5 fruit fly cellular contexts compared by ENCODE assay signal in the genomic region with DNA sequence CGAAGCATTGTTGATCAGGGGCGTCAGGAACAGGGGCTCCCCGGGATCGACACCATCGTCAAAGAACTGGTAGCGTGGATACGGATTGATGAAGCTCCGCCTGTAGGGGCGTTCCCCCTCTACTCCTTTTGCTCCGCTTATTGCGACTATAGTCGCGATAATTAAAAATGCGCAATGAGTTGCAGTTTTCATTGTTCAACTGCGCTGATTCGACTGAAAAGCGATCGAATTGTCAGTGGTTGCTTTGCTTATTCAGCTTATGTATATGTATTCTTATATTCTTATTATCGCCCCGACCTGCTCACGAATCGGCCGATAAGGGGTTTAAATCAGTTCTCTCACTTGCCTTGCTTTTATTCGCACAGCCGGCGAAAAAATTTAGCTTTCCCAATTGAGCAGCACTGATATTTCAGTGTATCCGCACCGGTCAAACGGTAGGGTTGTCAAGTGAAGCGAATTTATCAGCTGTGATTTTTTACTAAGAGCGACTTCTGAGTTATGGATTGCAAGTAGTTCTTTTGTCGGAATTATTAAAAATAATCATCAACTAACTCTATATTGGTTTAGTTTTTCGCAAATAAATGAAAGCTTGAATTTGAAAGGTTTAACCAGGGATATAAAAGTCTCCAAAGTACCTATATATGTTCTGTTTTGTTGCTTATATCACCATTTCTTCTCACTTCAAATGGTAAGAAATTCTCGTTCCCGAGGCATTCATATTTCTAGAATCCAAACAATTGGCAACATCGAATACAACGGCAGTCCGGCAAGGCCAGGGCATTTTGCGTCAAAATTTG.
A peak's percentile ranks its signal among the peaks of the same experiment; 100 is the strongest.
TF ChIP-seq lines count a peak whose summit lies in the region.

A gene (minus strand): TSS at position 415 of the 797 bp plus-strand sequence.
A gene (plus strand): TSS at position 518 of the 797 bp plus-strand sequence.

TF ChIP-seq in whole organism, adult, 20 proteins besides CTCF, POLR2A, EP300 and RAD21 (continued from another document):
- TF ChIP-seq CG33017 (tag; optimal IDR thresholded peaks at IDR 0.05; lab: Kevin White, UChicago) (peak; percentile 72), kay (GFP tag; lab: Kevin White, UChicago; ENCODE audit: borderline replicate concordance) (no peak), pad (GFP tag; optimal IDR thresholded peaks at IDR 0.05; lab: Kevin White, UChicago) (peak; percentile 69), tj (GFP tag; optimal IDR thresholded peaks at IDR 0.05; lab: Kevin White, UChicago) (peak; percentile 99), CG14711 (tag; optimal IDR thresholded peaks at IDR 0.05; lab: Kevin White, UChicago) (peak; percentile 97)

TF ChIP-seq in whole organism, embryonic, 481 proteins besides CTCF, POLR2A, EP300 and RAD21 (continued from another document and continues in another):
- TF ChIP-seq Atf3 (GFP tag; optimal IDR thresholded peaks at IDR 0.05; lab: Kevin White, UChicago), result peak; percentile 55
- TF ChIP-seq wdn (GFP tag; IDR thresholded peaks at IDR 0.05; lab: Robert Waterston, UW), result no peak
- peak; percentile 22; the same call in 1 of the 2 replicates for TF ChIP-seq gt (GFP tag; IDR thresholded peaks at IDR 0.05; lab: Robert Waterston, UW)
- no peak for TF ChIP-seq Opbp (GFP tag; IDR thresholded peaks at IDR 0.05; lab: Robert Waterston, UW; ENCODE audit: partially characterized antibody)
- TF ChIP-seq ftz-f1 (GFP tag; optimal IDR thresholded peaks at IDR 0.05; lab: Kevin White, UChicago), result no peak
- peak; percentile 34 for TF ChIP-seq CG13123 (GFP tag; optimal IDR thresholded peaks at IDR 0.05; lab: Kevin White, UChicago)
- TF ChIP-seq CG12299 (tag; optimal IDR thresholded peaks at IDR 0.05; lab: Kevin White, UChicago), result no peak
- no peak for TF ChIP-seq Trl (optimal IDR thresholded peaks at IDR 0.05; lab: Kevin White, UChicago)
- TF ChIP-seq Trl (GFP tag; optimal IDR thresholded peaks at IDR 0.05; lab: Kevin White, UChicago), result peak; percentile 77
- TF ChIP-seq wor (GFP tag; IDR thresholded peaks at IDR 0.05; lab: Robert Waterston, UW), result peak; percentile 40; the same call in 1 of the 2 replicates
- TF ChIP-seq TFAM (GFP tag; optimal IDR thresholded peaks at IDR 0.05; lab: Kevin White, UChicago), result no peak
- TF ChIP-seq CG12155 (GFP tag; optimal IDR thresholded peaks at IDR 0.05; lab: Kevin White, UChicago), result peak; percentile 72
- peak; percentile 75 for TF ChIP-seq Side (GFP tag; optimal IDR thresholded peaks at IDR 0.05; lab: Kevin White, UChicago)
- no peak for TF ChIP-seq hbn (GFP tag; IDR thresholded peaks at IDR 0.05; lab: Robert Waterston, UW; ENCODE audit: partially characterized antibody)
- TF ChIP-seq tup (GFP tag; optimal IDR thresholded peaks at IDR 0.05; lab: Kevin White, UChicago), result peak; percentile 36
- peak; percentile 45 for TF ChIP-seq NC2α (GFP tag; optimal IDR thresholded peaks at IDR 0.05; lab: Kevin White, UChicago)
- TF ChIP-seq CG10543 (GFP tag; optimal IDR thresholded peaks at IDR 0.05; lab: Kevin White, UChicago), result peak; percentile 83
- peak; percentile 58; the same call in 1 of the 2 replicates for TF ChIP-seq cas (GFP tag; IDR thresholded peaks at IDR 0.05; lab: Robert Waterston, UW)
- TF ChIP-seq CG8765 (GFP tag; IDR thresholded peaks at IDR 0.05; lab: Robert Waterston, UW), result peak; percentile 53
- TF ChIP-seq C15 (GFP tag; IDR thresholded peaks at IDR 0.05; lab: Robert Waterston, UW), result no peak
- peak; percentile 74 for TF ChIP-seq dm (GFP tag; optimal IDR thresholded peaks at IDR 0.05; lab: Kevin White, UChicago)
- TF ChIP-seq dan (GFP tag; IDR thresholded peaks at IDR 0.05; lab: Robert Waterston, UW), result no peak
- peak; percentile 91 for TF ChIP-seq CG15514 (GFP tag; optimal IDR thresholded peaks at IDR 0.05; lab: Kevin White, UChicago)
- TF ChIP-seq ash1 (GFP tag; optimal IDR thresholded peaks at IDR 0.05; lab: Kevin White, UChicago), result no peak
- TF ChIP-seq sim (GFP tag; IDR thresholded peaks at IDR 0.05; lab: Robert Waterston, UW), result peak; percentile 17; the same call in 1 of the 2 replicates
- peak; percentile 6; the same call in 1 of the 2 replicates for TF ChIP-seq Taf1 (GFP tag; IDR thresholded peaks at IDR 0.05; lab: Robert Waterston, UW)
- TF ChIP-seq CG1529 (GFP tag; optimal IDR thresholded peaks at IDR 0.05; lab: Kevin White, UChicago), result peak; percentile 51
- no peak for TF ChIP-seq da (GFP tag; optimal IDR thresholded peaks at IDR 0.05; lab: Kevin White, UChicago)

TF ChIP-seq in whole organism, prepupa, 60 proteins besides CTCF, POLR2A, EP300 and RAD21 (continued from another document and continues in another):
- TF ChIP-seq Eip78C (GFP tag; lab: Kevin White, UChicago) (peak; percentile 92), net (GFP tag; optimal IDR thresholded peaks at IDR 0.05; lab: Kevin White, UChicago) (peak; percentile 75), CG6276 (GFP tag; optimal IDR thresholded peaks at IDR 0.05; lab: Kevin White, UChicago) (no peak), Sox14 (GFP tag; optimal IDR thresholded peaks at IDR 0.05; lab: Kevin White, UChicago) (peak; percentile 74), CG11762 (GFP tag; optimal IDR thresholded peaks at IDR 0.05; lab: Kevin White, UChicago; ENCODE audit: insufficient read depth) (peak; percentile 81), topi (GFP tag; optimal IDR thresholded peaks at IDR 0.05; lab: Kevin White, UChicago) (peak; percentile 79), Eip93F (GFP tag; optimal IDR thresholded peaks at IDR 0.05; lab: Kevin White, UChicago) (peak; percentile 85), dac (GFP tag; optimal IDR thresholded peaks at IDR 0.05; lab: Kevin White, UChicago) (no peak), Met (GFP tag; optimal IDR thresholded peaks at IDR 0.05; lab: Kevin White, UChicago) (peak; percentile 81), Sox102F (GFP tag; optimal IDR thresholded peaks at IDR 0.05; lab: Kevin White, UChicago) (peak; percentile 83), Blimp-1 (GFP tag; optimal IDR thresholded peaks at IDR 0.05; lab: Kevin White, UChicago) (peak; percentile 47), CG8632 (GFP tag; optimal IDR thresholded peaks at IDR 0.05; lab: Kevin White, UChicago) (peak; percentile 67), achi (GFP tag; optimal IDR thresholded peaks at IDR 0.05; lab: Kevin White, UChicago) (peak; percentile 86), spab (GFP tag; optimal IDR thresholded peaks at IDR 0.05; lab: Kevin White, UChicago) (peak; percentile 67), CG3919 (GFP tag; optimal IDR thresholded peaks at IDR 0.05; lab: Kevin White, UChicago) (peak; percentile 80), fd59A (GFP tag; optimal IDR thresholded peaks at IDR 0.05; lab: Kevin White, UChicago) (peak; percentile 63), Ets96B (tag; optimal IDR thresholded peaks at IDR 0.05; lab: Kevin White, UChicago) (peak; percentile 67), lz (GFP tag; optimal IDR thresholded peaks at IDR 0.05; lab: Kevin White, UChicago) (peak; percentile 89), CG32006 (GFP tag; optimal IDR thresholded peaks at IDR 0.05; lab: Kevin White, UChicago) (peak; percentile 83), fd85E (GFP tag; optimal IDR thresholded peaks at IDR 0.05; lab: Kevin White, UChicago) (peak; percentile 62), ss (GFP tag; optimal IDR thresholded peaks at IDR 0.05; lab: Kevin White, UChicago) (peak in 1 of 2 experiments; percentile 39), cyc (GFP tag; optimal IDR thresholded peaks at IDR 0.05; lab: Kevin White, UChicago) (peak; percentile 84), Hr38 (GFP tag; optimal IDR thresholded peaks at IDR 0.05; lab: Kevin White, UChicago) (no peak), Hr39 (GFP tag; optimal IDR thresholded peaks at IDR 0.05; lab: Kevin White, UChicago) (peak; percentile 89), Smox (GFP tag; optimal IDR thresholded peaks at IDR 0.05; lab: Kevin White, UChicago) (peak; percentile 82), Eip75B (GFP tag; optimal IDR thresholded peaks at IDR 0.05; lab: Kevin White, UChicago) (peak; percentile 80), svp (GFP tag; lab: Kevin White, UChicago) (no peak), CG10631 (GFP tag; optimal IDR thresholded peaks at IDR 0.05; lab: Kevin White, UChicago) (peak; percentile 85), Lpt (GFP tag; optimal IDR thresholded peaks at IDR 0.05; lab: Kevin White, UChicago) (peak; percentile 70), CG6808 (GFP tag; optimal IDR thresholded peaks at IDR 0.05; lab: Kevin White, UChicago) (peak; percentile 62)

TF ChIP-seq in whole organism, pupa, 21 proteins besides CTCF, POLR2A, EP300 and RAD21 (continued from another document):
- TF ChIP-seq fd96Ca (GFP tag; IDR thresholded peaks at IDR 0.05; lab: Robert Waterston, UW), result 0 out of 3 replicates have a peak, but pooled peaks have one; percentile 63
- peak; percentile 68 for TF ChIP-seq CG9948 (tag; optimal IDR thresholded peaks at IDR 0.05; lab: Kevin White, UChicago)
- peak; percentile 74 for TF ChIP-seq CG8301 (tag; optimal IDR thresholded peaks at IDR 0.05; lab: Kevin White, UChicago)

TF ChIP-seq in whole organism, wandering third instar larva, 38 proteins besides CTCF, POLR2A, EP300 and RAD21 (continued from another document):
- TF ChIP-seq HLH106 (tag; optimal IDR thresholded peaks at IDR 0.05; lab: Kevin White, UChicago) (peak; percentile 95), fru (GFP tag; optimal IDR thresholded peaks at IDR 0.05; lab: Kevin White, UChicago) (peak; percentile 83), Hr78 (GFP tag; optimal IDR thresholded peaks at IDR 0.05; lab: Kevin White, UChicago) (no peak), dmrt93B (GFP tag; optimal IDR thresholded peaks at IDR 0.05; lab: Kevin White, UChicago) (peak; percentile 65), sage (GFP tag; optimal IDR thresholded peaks at IDR 0.05; lab: Kevin White, UChicago) (no peak), usp (GFP tag; optimal IDR thresholded peaks at IDR 0.05; lab: Kevin White, UChicago) (no peak), h (GFP tag; optimal IDR thresholded peaks at IDR 0.05; lab: Kevin White, UChicago) (peak; percentile 79), Mio (GFP tag; optimal IDR thresholded peaks at IDR 0.05; lab: Kevin White, UChicago) (no peak), br (GFP tag; optimal IDR thresholded peaks at IDR 0.05; lab: Kevin White, UChicago) (peak; percentile 87), Abd-B (GFP tag; optimal IDR thresholded peaks at IDR 0.05; lab: Kevin White, UChicago) (no peak), Jra (GFP tag; optimal IDR thresholded peaks at IDR 0.05; lab: Kevin White, UChicago) (no peak), OdsH (GFP tag; optimal IDR thresholded peaks at IDR 0.05; lab: Kevin White, UChicago) (peak; percentile 73), Hr83 (GFP tag; optimal IDR thresholded peaks at IDR 0.05; lab: Kevin White, UChicago; ENCODE audit: poor library complexity, severe bottlenecking) (peak; percentile 66), pan (optimal IDR thresholded peaks at IDR 0.05; lab: Kevin White, UChicago) (no peak), dl (GFP tag; optimal IDR thresholded peaks at IDR 0.05; lab: Kevin White, UChicago; ENCODE audit: insufficient read depth in 1 of 2, partially characterized antibody in 2 of 2) (no peak), rgr (GFP tag; optimal IDR thresholded peaks at IDR 0.05; lab: Kevin White, UChicago) (peak; percentile 84), tai (GFP tag; optimal IDR thresholded peaks at IDR 0.05; lab: Kevin White, UChicago) (no peak), psq (GFP tag; optimal IDR thresholded peaks at IDR 0.05; lab: Kevin White, UChicago) (peak; percentile 85), Hnf4 (GFP tag; optimal IDR thresholded peaks at IDR 0.05; lab: Kevin White, UChicago) (no peak)
